Fruit fly (Drosophila melanogaster): ENCODE measurements around the gene Rtel1.
A peak's percentile ranks its signal among the peaks of the same experiment; 100 is the strongest.

The Rtel1 gene

dm6 chrX:5718476-5719012 is 29.0 kb upstream of the Rtel1 start (continued):
- TF ChIP-seq Asciz (GFP tag; optimal IDR thresholded peaks at IDR 0.05) (no peak), CG10565 (GFP tag; optimal IDR thresholded peaks at IDR 0.05) (no peak), Lpt (GFP tag; optimal IDR thresholded peaks at IDR 0.05) (no peak), CG32772 (GFP tag; IDR thresholded peaks at IDR 0.05) (no peak), CG7556 (GFP tag; optimal IDR thresholded peaks at IDR 0.05) (peak; percentile 46), cato (GFP tag; optimal IDR thresholded peaks at IDR 0.05; ENCODE audit: borderline replicate concordance) (no peak), HLH3B (GFP tag; IDR thresholded peaks at IDR 0.05) (peak; percentile 50; the same call in 1 of the 2 replicates), CG2202 (tag; optimal IDR thresholded peaks at IDR 0.05) (no peak), dpn (GFP tag; optimal IDR thresholded peaks at IDR 0.05) (peak in 1 of 2 experiments; percentile 49), CG17802 (tag; optimal IDR thresholded peaks at IDR 0.05) (no peak), zf30C (GFP tag; optimal IDR thresholded peaks at IDR 0.05) (no peak), Six4 (GFP tag; optimal IDR thresholded peaks at IDR 0.05) (no peak), br (optimal IDR thresholded peaks at IDR 0.05) (no peak), eyg (GFP tag; optimal IDR thresholded peaks at IDR 0.05) (no peak), CG2712 (tag; optimal IDR thresholded peaks at IDR 0.05) (peak; percentile 56), CG13296 (GFP tag; optimal IDR thresholded peaks at IDR 0.05) (peak; percentile 67), grn (GFP tag; optimal IDR thresholded peaks at IDR 0.05) (no peak), D19B (GFP tag; optimal IDR thresholded peaks at IDR 0.05) (peak; percentile 50), ato (GFP tag; IDR thresholded peaks at IDR 0.05; ENCODE audit: partially characterized antibody) (no peak), gfzf (GFP tag; optimal IDR thresholded peaks at IDR 0.05) (no peak), CG12659 (GFP tag; optimal IDR thresholded peaks at IDR 0.05) (peak; percentile 61), Atf-2 (GFP tag; optimal IDR thresholded peaks at IDR 0.05) (no peak), CG12236 (GFP tag; optimal IDR thresholded peaks at IDR 0.05) (no peak), prd (optimal IDR thresholded peaks at IDR 0.05) (no peak), prd (GFP tag; IDR thresholded peaks at IDR 0.05) (peak; percentile 71; the same call in 2 of the 3 replicates), CG18764 (GFP tag; optimal IDR thresholded peaks at IDR 0.05) (peak; percentile 23), odd (GFP tag; optimal IDR thresholded peaks at IDR 0.05) (peak; percentile 11), nerfin-2 (GFP tag; IDR thresholded peaks at IDR 0.05; ENCODE audit: partially characterized antibody) (no peak), CG9437 (GFP tag; optimal IDR thresholded peaks at IDR 0.05) (peak; percentile 42), lilli (GFP tag; optimal IDR thresholded peaks at IDR 0.05) (peak; percentile 44), wor (GFP tag; IDR thresholded peaks at IDR 0.05) (no peak), CG12391 (tag; optimal IDR thresholded peaks at IDR 0.05) (peak; percentile 60), abd-A (tag; optimal IDR thresholded peaks at IDR 0.05) (no peak), CG16815 (GFP tag; optimal IDR thresholded peaks at IDR 0.05) (peak; percentile 37), CG11695 (GFP tag; IDR thresholded peaks at IDR 0.05) (peak; percentile 57; the same call in 1 of the 3 replicates), CoRest (tag; optimal IDR thresholded peaks at IDR 0.05) (peak; percentile 71), inv (GFP tag; IDR thresholded peaks at IDR 0.05; ENCODE audit: partially characterized antibody) (no peak), Scr (GFP tag; IDR thresholded peaks at IDR 0.05; ENCODE audit: partially characterized antibody) (no peak), CG9609 (GFP tag; optimal IDR thresholded peaks at IDR 0.05) (no peak), CG11085 (GFP tag; IDR thresholded peaks at IDR 0.05) (peak; percentile 52), BtbVII (GFP tag; optimal IDR thresholded peaks at IDR 0.05) (peak; percentile 56), Lhr (GFP tag; optimal IDR thresholded peaks at IDR 0.05) (no peak), B-H2 (GFP tag; optimal IDR thresholded peaks at IDR 0.05) (peak; percentile 88), pros (GFP tag; optimal IDR thresholded peaks at IDR 0.05) (no peak), exex (tag; optimal IDR thresholded peaks at IDR 0.05) (peak; percentile 94), Trl (optimal IDR thresholded peaks at IDR 0.05) (no peak), Trl (GFP tag; optimal IDR thresholded peaks at IDR 0.05) (no peak), hbn (GFP tag; IDR thresholded peaks at IDR 0.05; ENCODE audit: partially characterized antibody) (no peak), sr (GFP tag; IDR thresholded peaks at IDR 0.05) (no peak), CG12155 (GFP tag; optimal IDR thresholded peaks at IDR 0.05) (peak; percentile 57), Dip3 (GFP tag; optimal IDR thresholded peaks at IDR 0.05) (peak; percentile 14)

Data from whole organism, embryonic.